Worm (Caenorhabditis elegans): Measurements from ENCODE around the gene Y32H12A.1.

DNA sequence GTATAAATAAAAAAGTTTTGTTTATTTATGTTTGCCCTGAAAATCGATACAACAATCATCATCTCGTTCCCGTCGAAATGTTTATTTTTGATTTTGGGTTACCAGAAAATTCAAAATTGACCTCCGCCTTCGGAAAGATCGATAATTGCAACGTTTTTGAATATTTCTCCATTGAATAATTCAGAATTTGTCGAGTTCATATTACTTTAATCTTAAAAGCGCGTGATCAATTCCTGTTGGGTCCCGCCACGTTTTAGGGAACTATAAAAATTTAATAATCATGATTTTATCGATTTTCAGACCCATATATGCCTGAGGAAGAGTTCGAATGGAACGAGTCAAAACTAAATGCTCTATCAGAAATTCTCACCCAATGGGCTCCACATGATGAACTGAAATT lies 35.7 kb upstream of the Y32H12A.1 start, which contains the start of gene sorf-2:
- TF ChIP-seq nhr-11 (tag; optimal IDR thresholded peaks at IDR 0.05) (no peak), elt-2 (tag; optimal IDR thresholded peaks at IDR 0.05) (no peak), nhr-12 (tag; optimal IDR thresholded peaks at IDR 0.05) (no peak)
